Worm (Caenorhabditis elegans) whole organism, midembryonic: ENCODE data around the gene F40G9.8.

Experiments
- T22C8.4 ChIP-seq: fragments of 200-800 bp; sonication (Bioruptor generic); IDR thresholded peaks from 2 replicates; pipeline ENCODE4 v1.3.6; 2022; ENCODE audit warnings: missing genetic modification characterization, missing compliant biosample characterization
- cog-1 ChIP-seq: sonication (generic microtip); optimal IDR thresholded peaks from 2 replicates; lab custom pipeline; 2016; ENCODE audit warnings: missing genetic modification characterization, missing compliant biosample characterization
- flt-1 ChIP-seq: fragments of 200-800 bp; sonication (Bioruptor generic); IDR thresholded peaks from 2 replicates; pipeline ENCODE4 v1.3.6; 2022; ENCODE audit warnings: missing genetic modification characterization, missing compliant biosample characterization
- klf-2 ChIP-seq: fragments of 200-800 bp; sonication (Bioruptor generic); conservative IDR thresholded peaks from 2 replicates; pipeline ENCODE4 v1.3.6; 2022; ENCODE audit warnings: missing genetic modification reagents, missing genetic modification characterization, missing compliant biosample characterization
- med-1 ChIP-seq: sonication (generic microtip); optimal IDR thresholded peaks from 2 replicates; lab custom pipeline; 2017; ENCODE audit warnings: missing genetic modification characterization, mild to moderate bottlenecking, missing compliant biosample characterization, antibody characterized with exemption, missing genetic modification reagents; ENCODE audit not compliant: insufficient read depth
- ref-1 ChIP-seq: fragments of 200-800 bp; sonication (Bioruptor generic); conservative IDR thresholded peaks from 2 replicates; pipeline ENCODE4 v1.3.6; 2022; ENCODE audit warnings: missing genetic modification reagents, missing genetic modification characterization, missing compliant biosample characterization
- tab-1 ChIP-seq: fragments of 200-800 bp; sonication (Bioruptor generic); IDR thresholded peaks from 2 replicates; pipeline ENCODE4 v1.3.6; 2022; ENCODE audit warnings: missing genetic modification characterization, missing compliant biosample characterization
- ztf-23 ChIP-seq: fragments of 200-800 bp; sonication (Bioruptor generic); IDR thresholded peaks from 2 replicates; pipeline ENCODE4 v1.3.6; 2022; ENCODE audit warnings: missing genetic modification reagents, missing genetic modification characterization, missing compliant biosample characterization
- ztf-29 ChIP-seq: fragments of 200-800 bp; sonication (Bioruptor generic); IDR thresholded peaks from 2 replicates; pipeline ENCODE4 v1.3.6; 2022; ENCODE audit warnings: missing genetic modification reagents, missing genetic modification characterization, missing compliant biosample characterization

The F40G9.8 gene

ce11 chrIII:151084-151483 lies 13.6 kb downstream of the F40G9.8 start:
- TF ChIP-seq flt-1 (no peak), ztf-23 (GFP tag; lab: Robert Waterston, UW) (no peak), tab-1 (GFP tag; lab: Robert Waterston, UW) (no peak), med-1 (GFP tag; lab: Kevin White, UChicago) (no peak), T22C8.4 (GFP tag; lab: Robert Waterston, UW) (no peak), ref-1 (GFP tag; lab: Robert Waterston, UW) (no peak), cog-1 (no peak), ztf-29 (GFP tag; lab: Robert Waterston, UW) (no peak), klf-2 (GFP tag; lab: Robert Waterston, UW) (no peak)

- TF ChIP-seq ztf-23 (GFP tag; lab: Robert Waterston, UW) (no peak), flt-1 (no peak), tab-1 (GFP tag; lab: Robert Waterston, UW) (no peak), T22C8.4 (GFP tag; lab: Robert Waterston, UW) (no peak), med-1 (GFP tag; lab: Kevin White, UChicago) (no peak), klf-2 (GFP tag; lab: Robert Waterston, UW) (no peak), cog-1 (no peak), ref-1 (GFP tag; lab: Robert Waterston, UW) (no peak), ztf-29 (GFP tag; lab: Robert Waterston, UW) (no peak)
These were observed 15.5 kb downstream of the F40G9.8 start for ce11 chrIII:149132-149531.

ce11 chrIII:147570-148076 lies 17.1 kb downstream of the F40G9.8 start, which contains the start of gene sqst-5:
Gene sqst-5 (minus strand): TSS chrIII:147620.
- TF ChIP-seq flt-1 (no peak), klf-2 (GFP tag; lab: Robert Waterston, UW) (no peak), T22C8.4 (GFP tag; lab: Robert Waterston, UW) (no peak), med-1 (GFP tag; lab: Kevin White, UChicago) (no peak), ztf-23 (GFP tag; lab: Robert Waterston, UW) (no peak), ref-1 (GFP tag; lab: Robert Waterston, UW) (no peak)

ce11 chrIII:146369-146768 lies 18.3 kb downstream of the F40G9.8 start, which contains the start of gene fbxb-84:
Gene fbxb-84 (minus strand): TSS chrIII:146469.
- TF ChIP-seq med-1 (GFP tag; lab: Kevin White, UChicago) = no peak
- TF ChIP-seq klf-2 (GFP tag; lab: Robert Waterston, UW) = no peak
- TF ChIP-seq T22C8.4 (GFP tag; lab: Robert Waterston, UW) = no peak
- no peak for TF ChIP-seq tab-1 (GFP tag; lab: Robert Waterston, UW)
- TF ChIP-seq ref-1 (GFP tag; lab: Robert Waterston, UW) = no peak
- no peak for TF ChIP-seq cog-1
- no peak for TF ChIP-seq flt-1
- TF ChIP-seq ztf-23 (GFP tag; lab: Robert Waterston, UW) = no peak
- no peak for TF ChIP-seq ztf-29 (GFP tag; lab: Robert Waterston, UW)

ce11 chrIII:145078-145477 lies 19.6 kb downstream of the F40G9.8 start, which contains the start of the genes T17A3.12 and fbxb-83:
Gene T17A3.12 (minus strand): TSS chrIII:145178.
Gene fbxb-83 (minus strand): TSS chrIII:145211.
- TF ChIP-seq tab-1 (GFP tag; lab: Robert Waterston, UW) = no peak
- no peak for TF ChIP-seq ref-1 (GFP tag; lab: Robert Waterston, UW)
- TF ChIP-seq klf-2 (GFP tag; lab: Robert Waterston, UW) = no peak
- TF ChIP-seq med-1 (GFP tag; lab: Kevin White, UChicago) = no peak
- TF ChIP-seq cog-1 = no peak
- no peak for TF ChIP-seq ztf-23 (GFP tag; lab: Robert Waterston, UW)
- TF ChIP-seq T22C8.4 (GFP tag; lab: Robert Waterston, UW) = no peak
- TF ChIP-seq ztf-29 (GFP tag; lab: Robert Waterston, UW) = no peak
- TF ChIP-seq flt-1 = no peak

ce11 chrIII:143121-143520 lies 21.6 kb downstream of the F40G9.8 start, which contains the start of gene fbxb-82:
Gene fbxb-82 (minus strand): TSS chrIII:143221.
- no peak for TF ChIP-seq flt-1
- no peak for TF ChIP-seq tab-1 (GFP tag; lab: Robert Waterston, UW)
- TF ChIP-seq ztf-29 (GFP tag; lab: Robert Waterston, UW) = no peak
- TF ChIP-seq med-1 (GFP tag; lab: Kevin White, UChicago) = no peak
- no peak for TF ChIP-seq ref-1 (GFP tag; lab: Robert Waterston, UW)
- no peak for TF ChIP-seq T22C8.4 (GFP tag; lab: Robert Waterston, UW)
- no peak for TF ChIP-seq ztf-23 (GFP tag; lab: Robert Waterston, UW)
- TF ChIP-seq klf-2 (GFP tag; lab: Robert Waterston, UW) = no peak
- TF ChIP-seq cog-1 = no peak

- TF ChIP-seq med-1 (GFP tag; lab: Kevin White, UChicago) (no peak), ref-1 (GFP tag; lab: Robert Waterston, UW) (no peak), flt-1 (no peak), T22C8.4 (GFP tag; lab: Robert Waterston, UW) (no peak), cog-1 (no peak), klf-2 (GFP tag; lab: Robert Waterston, UW) (no peak), tab-1 (GFP tag; lab: Robert Waterston, UW) (no peak), ztf-23 (GFP tag; lab: Robert Waterston, UW) (no peak), ztf-29 (GFP tag; lab: Robert Waterston, UW) (no peak)
These were observed 23.8 kb downstream of the F40G9.8 start, which contains the start of gene fbxb-81 for ce11 chrIII:140904-141303. Gene fbxb-81 (minus strand): TSS chrIII:141217.

- TF ChIP-seq ref-1 (GFP tag; lab: Robert Waterston, UW) = no peak
- no peak for TF ChIP-seq klf-2 (GFP tag; lab: Robert Waterston, UW)
- TF ChIP-seq tab-1 (GFP tag; lab: Robert Waterston, UW) = no peak
- no peak for TF ChIP-seq T22C8.4 (GFP tag; lab: Robert Waterston, UW)
- TF ChIP-seq ztf-29 (GFP tag; lab: Robert Waterston, UW) = no peak
- no peak for TF ChIP-seq flt-1
- no peak for TF ChIP-seq cog-1
- TF ChIP-seq med-1 (GFP tag; lab: Kevin White, UChicago) = no peak
- no peak for TF ChIP-seq ztf-23 (GFP tag; lab: Robert Waterston, UW)
These were observed 30.5 kb downstream of the F40G9.8 start, which contains the start of gene pals-25 for ce11 chrIII:134194-134593. Gene pals-25 (plus strand): TSS chrIII:134494.

- no peak for TF ChIP-seq med-1 (GFP tag; lab: Kevin White, UChicago)
- TF ChIP-seq klf-2 (GFP tag; lab: Robert Waterston, UW) = no peak
- no peak for TF ChIP-seq flt-1
- no peak for TF ChIP-seq tab-1 (GFP tag; lab: Robert Waterston, UW)
These were observed 32.6 kb downstream of the F40G9.8 start, which contains the start of gene pals-22 for ce11 chrIII:132118-132517. Gene pals-22 (plus strand): TSS chrIII:132418.
